Fruit fly (Drosophila melanogaster): Measurements from ENCODE around the gene CG43373.

The CG43373 gene

dm6 chr3L:16488483-16489258 is 54.5 kb downstream of the CG43373 start (continued):
- TF ChIP-seq CG13624 (GFP tag; optimal IDR thresholded peaks at IDR 0.05) = no peak
- peak; percentile 19; the same call in 1 of the 2 replicates for TF ChIP-seq CG32532 (GFP tag; IDR thresholded peaks at IDR 0.05)
- TF ChIP-seq Oli (tag; optimal IDR thresholded peaks at IDR 0.05) = peak; percentile 9
- no peak for TF ChIP-seq emc (GFP tag; optimal IDR thresholded peaks at IDR 0.05)
- no peak for TF ChIP-seq ro (GFP tag; IDR thresholded peaks at IDR 0.05)
- no peak for TF ChIP-seq twi (tag; optimal IDR thresholded peaks at IDR 0.05)
- peak in 1 of 2 experiments; percentile 83 for TF ChIP-seq Hr78 (GFP tag; optimal IDR thresholded peaks at IDR 0.05)
- TF ChIP-seq NC2α (GFP tag; optimal IDR thresholded peaks at IDR 0.05) = no peak
- no peak for TF ChIP-seq Dip3 (GFP tag; optimal IDR thresholded peaks at IDR 0.05)
- no peak for TF ChIP-seq Gug (GFP tag; IDR thresholded peaks at IDR 0.05)
- TF ChIP-seq Eip74EF (GFP tag; optimal IDR thresholded peaks at IDR 0.05) = no peak
- TF ChIP-seq CG12104 (GFP tag; optimal IDR thresholded peaks at IDR 0.05) = no peak
- peak; percentile 45 for TF ChIP-seq CG17359 (tag; optimal IDR thresholded peaks at IDR 0.05)
- TF ChIP-seq cg (GFP tag; optimal IDR thresholded peaks at IDR 0.05) = peak; percentile 37
- TF ChIP-seq Bgb (GFP tag; IDR thresholded peaks at IDR 0.05; ENCODE audit: partially characterized antibody) = no peak
- TF ChIP-seq CG6175 (GFP tag; IDR thresholded peaks at IDR 0.05) = peak; percentile 61; the same call in 1 of the 3 replicates
- TF ChIP-seq Dp (GFP tag; optimal IDR thresholded peaks at IDR 0.05) = no peak
- peak; percentile 36 for TF ChIP-seq Sox100B (GFP tag; optimal IDR thresholded peaks at IDR 0.05)
- no peak for TF ChIP-seq CG17385 (GFP tag; optimal IDR thresholded peaks at IDR 0.05)
- peak; percentile 28 for TF ChIP-seq ewg (GFP tag; optimal IDR thresholded peaks at IDR 0.05)
- TF ChIP-seq klu (GFP tag; IDR thresholded peaks at IDR 0.05) = 0 out of 2 replicates have a peak, but pooled peaks have one; percentile 10
- TF ChIP-seq Deaf1 (tag; optimal IDR thresholded peaks at IDR 0.05) = no peak
- no peak for TF ChIP-seq BtbVII (GFP tag; optimal IDR thresholded peaks at IDR 0.05)
- TF ChIP-seq CG42726 (GFP tag; IDR thresholded peaks at IDR 0.05; ENCODE audit: partially characterized antibody) = no peak
- no peak for TF ChIP-seq Doc3 (GFP tag; IDR thresholded peaks at IDR 0.05; ENCODE audit: partially characterized antibody)
- no peak for TF ChIP-seq cas (GFP tag; IDR thresholded peaks at IDR 0.05)
- TF ChIP-seq Taf1 (GFP tag; IDR thresholded peaks at IDR 0.05) = no peak
- no peak for TF ChIP-seq CG31388 (GFP tag; optimal IDR thresholded peaks at IDR 0.05)
- no peak for TF ChIP-seq CG32772 (GFP tag; IDR thresholded peaks at IDR 0.05)
- peak; percentile 12 for TF ChIP-seq nom (GFP tag; optimal IDR thresholded peaks at IDR 0.05)
- TF ChIP-seq odd (GFP tag; optimal IDR thresholded peaks at IDR 0.05) = no peak
- no peak for TF ChIP-seq zfh2 (GFP tag; optimal IDR thresholded peaks at IDR 0.05)
- TF ChIP-seq Abd-B (GFP tag; optimal IDR thresholded peaks at IDR 0.05) = peak; percentile 29
- no peak for TF ChIP-seq CG13287 (GFP tag; IDR thresholded peaks at IDR 0.05; ENCODE audit: partially characterized antibody)
- no peak for TF ChIP-seq CG17829 (tag; optimal IDR thresholded peaks at IDR 0.05)
- no peak; the same call in 1 of the 2 replicates for TF ChIP-seq chm (GFP tag; IDR thresholded peaks at IDR 0.05)
- no peak for TF ChIP-seq CG17186 (GFP tag; optimal IDR thresholded peaks at IDR 0.05)
- TF ChIP-seq hkb (optimal IDR thresholded peaks at IDR 0.05) = no peak
- 0 out of 2 replicates have a peak, but pooled peaks have one; percentile 29 for TF ChIP-seq hkb (GFP tag; IDR thresholded peaks at IDR 0.05)
- no peak for TF ChIP-seq CG3065 (GFP tag; optimal IDR thresholded peaks at IDR 0.05)
- TF ChIP-seq amos (GFP tag; IDR thresholded peaks at IDR 0.05; ENCODE audit: partially characterized antibody) = no peak
- no peak for TF ChIP-seq mam (GFP tag; optimal IDR thresholded peaks at IDR 0.05)
- TF ChIP-seq Hr3 (GFP tag; optimal IDR thresholded peaks at IDR 0.05) = no peak
- TF ChIP-seq Rx (GFP tag; IDR thresholded peaks at IDR 0.05) = no peak
- peak; percentile 43 for TF ChIP-seq unpg (GFP tag; optimal IDR thresholded peaks at IDR 0.05)
- TF ChIP-seq ap (GFP tag; IDR thresholded peaks at IDR 0.05) = no peak
- TF ChIP-seq CG17802 (tag; optimal IDR thresholded peaks at IDR 0.05) = peak; percentile 10
- no peak for TF ChIP-seq CG14667 (GFP tag; IDR thresholded peaks at IDR 0.05)
- TF ChIP-seq Atf3 (GFP tag; optimal IDR thresholded peaks at IDR 0.05) = no peak
